Worm (Caenorhabditis elegans) whole organism, young adult: ENCODE results near the gene F54H12.7.

Source experiments
- F33H1.4 ChIP-seq: fragments of 200-800 bp; sonication (Bioruptor generic); IDR thresholded peaks from 2 replicates; pipeline ENCODE4 v1.3.6; 2022; ENCODE audit warnings: missing genetic modification reagents, missing genetic modification characterization, missing compliant biosample characterization
- F55B11.4 ChIP-seq: sonication (generic microtip); optimal IDR thresholded peaks from 2 replicates; lab custom pipeline; 2016; ENCODE audit warnings: missing compliant biosample characterization, missing genetic modification characterization, borderline replicate concordance; ENCODE audit not compliant: insufficient read depth
- F57C9.4 ChIP-seq: sonication (generic microtip); optimal IDR thresholded peaks from 2 replicates; lab custom pipeline; 2017; ENCODE audit warnings: mild to moderate bottlenecking, missing genetic modification characterization, missing compliant biosample characterization
- K11D2.4 ChIP-seq: fragments of 200-800 bp; sonication (Bioruptor generic); IDR thresholded peaks from 2 replicates; pipeline ENCODE4 v1.3.6; 2022; ENCODE audit warnings: missing genetic modification reagents, missing genetic modification characterization, missing compliant biosample characterization
- ZK185.1 ChIP-seq: sonication (generic microtip); optimal IDR thresholded peaks from 2 replicates; lab custom pipeline; 2016; ENCODE audit warnings: mild to moderate bottlenecking, missing genetic modification characterization, missing compliant biosample characterization; ENCODE audit not compliant: poor library complexity, severe bottlenecking
- athp-1 ChIP-seq: sonication (generic microtip); optimal IDR thresholded peaks from 2 replicates; lab custom pipeline; 2017; ENCODE audit warnings: mild to moderate bottlenecking, missing genetic modification characterization, missing compliant biosample characterization
- bed-1 ChIP-seq: fragments of 200-800 bp; sonication (Bioruptor generic); IDR thresholded peaks from 2 replicates; pipeline ENCODE4 v1.3.6; 2022; ENCODE audit warnings: missing genetic modification reagents, missing genetic modification characterization, missing compliant biosample characterization
- bed-2 ChIP-seq: fragments of 200-800 bp; sonication (Bioruptor generic); IDR thresholded peaks from 2 replicates; pipeline ENCODE4 v1.3.6; 2022; ENCODE audit warnings: missing genetic modification reagents, missing genetic modification characterization, missing compliant biosample characterization
- cebp-2 ChIP-seq: fragments of 200-800 bp; sonication (Bioruptor generic); IDR thresholded peaks from 2 replicates; pipeline ENCODE4 v1.3.6; 2022; ENCODE audit warnings: missing genetic modification characterization, missing compliant biosample characterization
- ceh-79 ChIP-seq: sonication (generic microtip); optimal IDR thresholded peaks from 2 replicates; lab custom pipeline; 2017; ENCODE audit warnings: mild to moderate bottlenecking, missing genetic modification characterization, missing compliant biosample characterization
- hlh-26 ChIP-seq: fragments of 200-800 bp; sonication (Bioruptor generic); conservative IDR thresholded peaks from 2 replicates; pipeline ENCODE4 v1.3.6; 2022; ENCODE audit warnings: missing genetic modification reagents, missing genetic modification characterization, missing compliant biosample characterization
- let-607 ChIP-seq, 2 experiments: fragments of 200-800 bp in 1 of 2; sonication (Bioruptor generic) in 1 of 2; sonication (generic microtip) in 1 of 2; optimal IDR thresholded peaks; 2 replicates each; lab custom pipeline; 2016 to 2018; ENCODE audit warnings: mild to moderate bottlenecking in 2 of 2, missing compliant biosample characterization in 2 of 2, missing genetic modification characterization in 2 of 2, moderate library complexity in 2 of 2, missing genotype in 1 of 2
- lin-54 ChIP-seq: fragments of 200-800 bp; sonication (Bioruptor generic); optimal IDR thresholded peaks from 2 replicates; lab custom pipeline; 2018; ENCODE audit warnings: mild to moderate bottlenecking, missing genetic modification characterization, missing compliant biosample characterization
- lsl-1 ChIP-seq: fragments of 200-800 bp; sonication (Bioruptor generic); optimal IDR thresholded peaks from 2 replicates; lab custom pipeline; 2018; ENCODE audit warnings: mild to moderate bottlenecking, missing genetic modification characterization, moderate library complexity, missing compliant biosample characterization
- lsy-27 ChIP-seq: sonication (generic microtip); optimal IDR thresholded peaks from 2 replicates; lab custom pipeline; 2017; ENCODE audit warnings: missing genetic modification characterization, mild to moderate bottlenecking, missing compliant biosample characterization, antibody characterized with exemption, missing genotype, borderline replicate concordance; ENCODE audit not compliant: insufficient read depth
- madf-6 ChIP-seq: fragments of 200-800 bp; sonication (Bioruptor generic); IDR thresholded peaks from 2 replicates; pipeline ENCODE4 v1.3.6; 2022; ENCODE audit warnings: missing genetic modification reagents, missing genetic modification characterization, missing compliant biosample characterization
- mcd-1 ChIP-seq: fragments of 200-800 bp; sonication (Bioruptor generic); IDR thresholded peaks from 2 replicates; pipeline ENCODE4 v1.3.6; 2022; ENCODE audit warnings: missing genetic modification reagents, missing genetic modification characterization, missing compliant biosample characterization
- nhr-179 ChIP-seq: sonication (generic microtip); optimal IDR thresholded peaks from 2 replicates; lab custom pipeline; 2016; ENCODE audit warnings: mild to moderate bottlenecking, missing genetic modification characterization, missing compliant biosample characterization
- nhr-80 ChIP-seq: sonication (generic microtip); optimal IDR thresholded peaks from 2 replicates; lab custom pipeline; 2016; ENCODE audit warnings: missing genetic modification characterization, missing compliant biosample characterization
- pbrm-1 ChIP-seq: fragments of 200-800 bp; sonication (Bioruptor generic); IDR thresholded peaks from 2 replicates; pipeline ENCODE4 v1.3.6; 2022; ENCODE audit warnings: missing genetic modification reagents, missing genetic modification characterization, missing compliant biosample characterization
- pha-4 ChIP-seq: fragments of 150-350 bp; sonication (generic microtip); optimal IDR thresholded peaks from 2 replicates; lab custom pipeline; 2014; ENCODE audit warnings: missing biosample characterization, missing genetic modification reagents, missing genetic modification characterization
- rcor-1 ChIP-seq: fragments of 200-800 bp; sonication (Bioruptor generic); IDR thresholded peaks from 2 replicates; pipeline ENCODE4 v1.3.6; 2022; ENCODE audit warnings: missing genetic modification reagents, missing genetic modification characterization, missing compliant biosample characterization
- rec-8 ChIP-seq, 2 experiments: sonication (generic microtip); optimal IDR thresholded peaks; 2 replicates each; lab custom pipeline; 2016; ENCODE audit warnings: mild to moderate bottlenecking in 2 of 2, missing genetic modification characterization in 2 of 2, missing genetic modification reagents in 2 of 2, missing genotype in 2 of 2, missing biosample characterization in 1 of 2, missing compliant biosample characterization in 1 of 2, moderate library complexity in 1 of 2
- rpc-1 ChIP-seq, 2 experiments: fragments of 150-350 bp in 1 of 2; sonication (generic microtip) in 1 of 2; optimal IDR thresholded peaks; 2 replicates each; lab custom pipeline; 2014 to 2018; ENCODE audit warnings: missing biosample characterization in 1 of 2, missing genetic modification characterization in 1 of 2, missing genetic modification reagents in 1 of 2, missing genotype in 1 of 2
- sea-2 ChIP-seq: fragments of 200-800 bp; sonication (Bioruptor generic); IDR thresholded peaks from 2 replicates; pipeline ENCODE4 v1.3.6; 2022; ENCODE audit warnings: missing genetic modification characterization, missing compliant biosample characterization
- snpc-3.4 ChIP-seq: sonication (generic microtip); optimal IDR thresholded peaks from 2 replicates; lab custom pipeline; 2017; ENCODE audit warnings: missing genetic modification characterization, mild to moderate bottlenecking, missing compliant biosample characterization, antibody characterized with exemption, moderate library complexity, missing genotype, missing genetic modification reagents
- snpc-4 ChIP-seq, 5 experiments: fragments of 150-350 bp in 1 of 5; sonication (generic microtip) in 4 of 5; optimal IDR thresholded peaks; 2 replicates each; lab custom pipeline; 2014 to 2018; ENCODE audit warnings: missing genetic modification characterization in 5 of 5, missing biosample characterization in 3 of 5, antibody characterized with exemption in 2 of 5, mild to moderate bottlenecking in 2 of 5, missing compliant biosample characterization in 2 of 5, missing genotype in 2 of 5, moderate library complexity in 2 of 5, missing genetic modification reagents in 1 of 5
- somi-1 ChIP-seq: fragments of 200-800 bp; sonication (Bioruptor generic); optimal IDR thresholded peaks from 2 replicates; lab custom pipeline; 2018; ENCODE audit warnings: mild to moderate bottlenecking, missing genetic modification characterization, missing compliant biosample characterization
- unc-62 ChIP-seq: fragments of 150-350 bp; optimal IDR thresholded peaks from 2 replicates; lab custom pipeline; 2014; ENCODE audit warnings: missing biosample characterization, missing genetic modification reagents, missing genetic modification characterization
- zim-3 ChIP-seq: sonication (generic microtip); optimal IDR thresholded peaks from 2 replicates; lab custom pipeline; 2017; ENCODE audit warnings: mild to moderate bottlenecking, missing genetic modification characterization, moderate library complexity, missing compliant biosample characterization
- ztf-25 ChIP-seq: fragments of 200-800 bp; sonication (Bioruptor generic); IDR thresholded peaks from 2 replicates; pipeline ENCODE4 v1.3.6; 2022; ENCODE audit warnings: missing genetic modification reagents, missing genetic modification characterization, missing compliant biosample characterization
- ztf-28 ChIP-seq: fragments of 200-800 bp; sonication (Bioruptor generic); IDR thresholded peaks from 2 replicates; pipeline ENCODE4 v1.3.6; 2022; ENCODE audit warnings: missing genetic modification reagents, missing genetic modification characterization, missing compliant biosample characterization

The F54H12.7 gene

DNA sequence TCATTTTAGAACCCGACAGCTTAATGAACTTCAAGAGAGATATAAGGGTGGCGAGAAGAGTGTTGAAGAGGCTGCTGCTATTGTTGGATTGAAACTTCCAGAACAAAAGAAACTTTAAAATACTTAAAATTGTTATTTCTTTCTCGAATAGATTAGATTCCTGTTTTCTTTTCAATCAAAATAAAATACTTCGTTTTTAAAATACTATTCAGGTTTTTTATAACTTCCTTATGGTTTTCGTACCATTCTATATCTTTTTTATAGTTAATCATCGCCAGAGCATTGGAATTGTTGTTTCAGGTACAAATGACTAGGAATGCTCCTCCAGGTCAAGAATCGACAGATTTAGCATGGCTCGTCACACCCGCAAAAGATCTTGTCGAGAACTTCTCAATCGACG, 27.7 kb upstream of the F54H12.7 start, which contains the start of gene kle-2:
TSS of gene kle-2 (plus strand) at position 301 of the 400 bp plus-strand sequence.
- TF ChIP-seq ztf-28 (GFP tag; lab: Robert Waterston, UW): no peak
- no peak for TF ChIP-seq F57C9.4 (tag; lab: Kevin White, UChicago)
- no peak for TF ChIP-seq lsl-1
- TF ChIP-seq rec-8 (tag; optimal IDR thresholded peaks at IDR 0.05; lab: Kevin White, UChicago): no peak
- no peak for TF ChIP-seq ceh-79 (tag; lab: Kevin White, UChicago)
- no peak for TF ChIP-seq pha-4
- no peak for TF ChIP-seq ZK185.1 (tag; lab: Kevin White, UChicago)
- no peak for TF ChIP-seq ztf-25 (GFP tag; lab: Robert Waterston, UW)

DNA sequence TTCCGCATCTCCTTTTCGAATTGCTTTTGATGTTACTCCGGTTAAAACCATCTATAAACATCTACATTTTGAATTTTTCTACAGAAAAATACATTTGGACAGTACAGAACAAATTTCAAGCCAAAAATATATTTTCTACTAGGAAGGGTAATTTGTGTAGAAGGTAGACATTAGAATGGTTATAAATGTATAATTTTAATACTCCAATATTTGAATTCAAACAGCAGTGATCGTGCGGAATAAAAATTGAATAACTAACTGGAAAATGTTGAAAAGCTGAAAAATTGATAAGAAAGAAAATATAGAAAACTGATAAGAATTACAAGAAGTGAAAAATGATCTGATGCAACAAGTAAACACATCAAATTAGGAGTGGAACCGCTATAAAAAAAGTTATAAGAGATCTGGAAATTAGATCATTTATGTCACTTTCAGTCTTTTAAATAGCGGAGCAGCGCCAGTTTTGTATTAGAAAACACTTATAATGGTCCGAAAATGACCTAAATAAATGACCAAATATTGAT, 22.1 kb upstream of the F54H12.7 start, which contains the start of gene gsto-1:
TSS of gene gsto-1 (minus strand) at position 51 of the 524 bp plus-strand sequence.
- peak; percentile 19 for TF ChIP-seq nhr-80
- no peak for TF ChIP-seq lin-54 (GFP tag; lab: Kevin White, UChicago)
- no peak for TF ChIP-seq snpc-3.4 (tag; lab: Kevin White, UChicago)

DNA sequence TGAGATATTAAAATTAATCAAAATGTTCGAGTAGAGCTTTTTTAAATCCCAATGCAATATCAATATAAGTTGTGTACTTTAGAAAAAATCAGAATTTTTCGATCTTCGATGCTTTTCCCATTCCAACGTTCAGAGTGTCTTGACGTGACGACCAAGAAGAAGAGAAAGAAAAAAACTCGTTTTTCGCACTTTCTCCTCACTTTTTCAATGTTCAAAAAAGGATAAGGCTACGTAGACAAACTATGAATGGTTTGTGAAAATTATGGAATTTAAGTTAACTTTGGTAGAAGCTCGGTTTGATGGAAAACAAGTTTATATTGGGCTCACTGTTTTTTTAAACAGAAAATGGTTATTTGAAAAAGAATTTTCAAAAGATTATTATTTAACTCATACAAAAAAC, 21.5 kb upstream of the F54H12.7 start:
- TF ChIP-seq let-607 (tag; optimal IDR thresholded peaks at IDR 0.05; lab: Kevin White, UChicago) (no peak), bed-1 (GFP tag; lab: Robert Waterston, UW) (no peak), somi-1 (no peak), K11D2.4 (GFP tag; lab: Robert Waterston, UW) (no peak), rcor-1 (GFP tag; lab: Robert Waterston, UW) (no peak), cebp-2 (GFP tag; lab: Robert Waterston, UW) (no peak), pha-4 (no peak), athp-1 (tag; lab: Kevin White, UChicago) (no peak), mcd-1 (GFP tag; lab: Robert Waterston, UW) (no peak), hlh-26 (no peak), F33H1.4 (GFP tag; lab: Robert Waterston, UW) (no peak)

DNA sequence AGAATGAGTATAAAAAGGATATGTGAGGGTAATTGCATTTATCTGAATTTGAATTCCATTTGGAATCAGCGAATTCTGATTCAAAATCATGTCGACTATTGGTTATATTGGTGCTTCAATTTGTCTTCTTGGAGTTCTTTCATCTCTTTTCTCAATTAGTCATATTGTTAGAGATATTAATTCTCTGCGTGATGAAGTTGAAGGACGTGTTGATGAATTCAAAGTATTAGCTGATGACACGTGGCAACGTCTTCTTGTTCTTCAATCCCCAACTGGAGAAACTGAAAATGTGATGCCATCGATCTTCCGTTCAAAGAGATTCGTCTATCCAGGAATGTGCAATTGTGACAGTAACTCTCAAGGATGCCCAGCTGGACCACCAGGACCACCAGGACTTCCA, 20.3 kb upstream of the F54H12.7 start, which contains the start of gene col-90:
TSS of gene col-90 (plus strand) at position 37 of the 400 bp plus-strand sequence.
- TF ChIP-seq bed-2 (GFP tag; lab: Robert Waterston, UW) (no peak), snpc-4 (GFP tag; optimal IDR thresholded peaks at IDR 0.05; lab: Kevin White, UChicago) (no peak), snpc-4 (tag; optimal IDR thresholded peaks at IDR 0.05; lab: Kevin White, UChicago) (no peak), rpc-1 (optimal IDR thresholded peaks at IDR 0.05; lab: Kevin White, UChicago) (no peak), rpc-1 (tag; optimal IDR thresholded peaks at IDR 0.05; lab: Kevin White, UChicago) (no peak), zim-3 (no peak), F55B11.4 (tag; lab: Kevin White, UChicago) (no peak), ztf-28 (GFP tag; lab: Robert Waterston, UW) (no peak), pbrm-1 (GFP tag; lab: Robert Waterston, UW) (no peak), sea-2 (GFP tag; lab: Robert Waterston, UW) (no peak), nhr-179 (tag; lab: Kevin White, UChicago) (no peak), lsy-27 (tag; lab: Kevin White, UChicago) (no peak), madf-6 (GFP tag; lab: Robert Waterston, UW) (no peak), unc-62 (GFP tag; lab: Kevin White, UChicago) (no peak)
- TF ChIP-seq, all 124 proteins: peak for 0
